Worm (Caenorhabditis elegans) whole organism, late embryonic: ENCODE results near the gene ubc-1.

Experiments
- K02D7.2 ChIP-seq: sonication (generic microtip); optimal IDR thresholded peaks from 2 replicates; lab custom pipeline; 2017; ENCODE audit warnings: mild to moderate bottlenecking, missing genetic modification characterization, missing compliant biosample characterization
- ceh-30 ChIP-seq: fragments of 150-350 bp; optimal IDR thresholded peaks from 2 replicates; lab custom pipeline; 2014; ENCODE audit warnings: missing biosample characterization, missing genetic modification characterization
- ceh-45 ChIP-seq: fragments of 200-800 bp; sonication (Bioruptor generic); IDR thresholded peaks from 2 replicates; pipeline ENCODE4 v1.3.6; 2022; ENCODE audit warnings: missing genetic modification reagents, missing genetic modification characterization, missing compliant biosample characterization
- dmd-4 ChIP-seq: sonication (generic microtip); optimal IDR thresholded peaks from 2 replicates; lab custom pipeline; 2016; ENCODE audit warnings: borderline replicate concordance, missing genetic modification characterization, missing compliant biosample characterization
- elt-2 ChIP-seq: sonication (generic microtip); optimal IDR thresholded peaks from 2 replicates; lab custom pipeline; 2016; ENCODE audit warnings: missing genetic modification reagents, missing genetic modification characterization, missing compliant biosample characterization
- fax-1 ChIP-seq: sonication (generic microtip); optimal IDR thresholded peaks from 2 replicates; lab custom pipeline; 2016; ENCODE audit warnings: missing genotype, missing genetic modification characterization, missing compliant biosample characterization
- hlh-13 ChIP-seq: fragments of 200-800 bp; sonication (Bioruptor generic); optimal IDR thresholded peaks from 2 replicates; lab custom pipeline; 2018; ENCODE audit warnings: mild to moderate bottlenecking, missing genetic modification characterization, missing compliant biosample characterization
- hlh-6 ChIP-seq: sonication (generic microtip); optimal IDR thresholded peaks from 2 replicates; lab custom pipeline; 2016; ENCODE audit warnings: missing genotype, missing genetic modification characterization, missing compliant biosample characterization
- nfya-1 ChIP-seq: sonication (generic microtip); optimal IDR thresholded peaks from 2 replicates; lab custom pipeline; 2017; ENCODE audit warnings: missing genetic modification characterization, mild to moderate bottlenecking, missing compliant biosample characterization, antibody characterized with exemption, moderate library complexity
- pag-3 ChIP-seq: sonication (generic microtip); optimal IDR thresholded peaks from 2 replicates; lab custom pipeline; 2016; ENCODE audit warnings: missing compliant biosample characterization, missing genetic modification characterization, borderline replicate concordance
- rnt-1 ChIP-seq: sonication (generic microtip); optimal IDR thresholded peaks from 2 replicates; lab custom pipeline; 2016; ENCODE audit warnings: missing genetic modification characterization, missing compliant biosample characterization
- sox-2 ChIP-seq: fragments of 200-800 bp; sonication (Bioruptor generic); IDR thresholded peaks from 2 replicates; pipeline ENCODE4 v1.3.6; 2022; ENCODE audit warnings: missing genetic modification reagents, missing genetic modification characterization, missing compliant biosample characterization
- syd-9 ChIP-seq: sonication (generic microtip); optimal IDR thresholded peaks from 2 replicates; lab custom pipeline; 2016; ENCODE audit warnings: mild to moderate bottlenecking, missing genetic modification characterization, moderate library complexity, missing compliant biosample characterization

ce11 chrIV:4154641-4155040, 51.8 kb downstream of the ubc-1 start, which contains the start of gene K08D10.14:
- TF ChIP-seq fax-1 (tag; lab: Kevin White, UChicago) (no peak), rnt-1 (no peak), K02D7.2 (tag; lab: Kevin White, UChicago) (no peak), nfya-1 (no peak), hlh-13 (GFP tag; lab: Kevin White, UChicago) (no peak), hlh-6 (no peak), sox-2 (no peak), elt-2 (tag; lab: Kevin White, UChicago) (no peak), ceh-45 (GFP tag; lab: Robert Waterston, UW) (no peak), ceh-30 (tag; lab: Kevin White, UChicago) (no peak), pag-3 (tag; lab: Kevin White, UChicago) (no peak), dmd-4 (tag; lab: Kevin White, UChicago) (no peak), syd-9 (tag; lab: Kevin White, UChicago) (no peak)
